Fruit fly (Drosophila melanogaster): ENCODE data around the gene CG46448.
A peak's percentile ranks its signal among the peaks of the same experiment; 100 is the strongest.

CG46448 gene

dm6 chr2L:2415109-2415508 is 23.6 kb downstream of the CG46448 start, which contains the start of gene CG18641:
Gene CG18641, minus strand, starts transcription at chr2L:2415322.
- TF ChIP-seq dsx (GFP tag; optimal IDR thresholded peaks at IDR 0.05; ENCODE audit: poor library complexity, severe bottlenecking) (no peak), CG7368 (GFP tag; optimal IDR thresholded peaks at IDR 0.05) (no peak), achi (GFP tag; optimal IDR thresholded peaks at IDR 0.05) (no peak), CG32006 (GFP tag; optimal IDR thresholded peaks at IDR 0.05) (no peak), CG6163 (GFP tag; IDR thresholded peaks at IDR 0.05) (0 out of 3 replicates have a peak, but pooled peaks have one; percentile 20), salr (GFP tag; optimal IDR thresholded peaks at IDR 0.05) (no peak), svp (GFP tag) (peak; percentile 15), Ets21C (GFP tag; optimal IDR thresholded peaks at IDR 0.05) (no peak), Blimp-1 (GFP tag; optimal IDR thresholded peaks at IDR 0.05) (no peak), fd85E (GFP tag; optimal IDR thresholded peaks at IDR 0.05) (no peak), CG9139 (GFP tag; optimal IDR thresholded peaks at IDR 0.05) (no peak), CG6808 (GFP tag; optimal IDR thresholded peaks at IDR 0.05) (no peak), Hr4 (GFP tag; optimal IDR thresholded peaks at IDR 0.05) (no peak), CG3919 (GFP tag; optimal IDR thresholded peaks at IDR 0.05) (no peak)

- TF ChIP-seq CG1621 (tag; optimal IDR thresholded peaks at IDR 0.05) = no peak
- no peak for TF ChIP-seq Hr39 (GFP tag; optimal IDR thresholded peaks at IDR 0.05)
- no peak for TF ChIP-seq CG4318 (GFP tag; optimal IDR thresholded peaks at IDR 0.05)
- no peak for TF ChIP-seq CG9139 (GFP tag; optimal IDR thresholded peaks at IDR 0.05)
These were observed 25.2 kb downstream of the CG46448 start, which contains the start of gene CG31948 for dm6 chr2L:2416620-2417019. Gene CG31948, minus strand, starts transcription at chr2L:2416720.

dm6 chr2L:2417865-2418264 is 26.4 kb downstream of the CG46448 start, which contains the start of gene CG34448:
Gene CG34448, minus strand, starts transcription at chr2L:2417965.
- TF ChIP-seq CG9139 (GFP tag; optimal IDR thresholded peaks at IDR 0.05) (no peak), CG16779 (tag; optimal IDR thresholded peaks at IDR 0.05) (no peak), cyc (GFP tag; optimal IDR thresholded peaks at IDR 0.05) (no peak), CG6808 (GFP tag; optimal IDR thresholded peaks at IDR 0.05) (no peak), CG6792 (GFP tag; optimal IDR thresholded peaks at IDR 0.05) (no peak), CG11762 (GFP tag; optimal IDR thresholded peaks at IDR 0.05; ENCODE audit: insufficient read depth) (no peak)

dm6 chr2L:2419913-2420312 is 28.5 kb downstream of the CG46448 start, which contains the start of gene CG34447:
Gene CG34447, minus strand, starts transcription at chr2L:2420013.
- TF ChIP-seq acj6 (GFP tag; optimal IDR thresholded peaks at IDR 0.05) = no peak
- no peak for TF ChIP-seq CG1621 (tag; optimal IDR thresholded peaks at IDR 0.05)
- no peak for TF ChIP-seq CG8319 (GFP tag; optimal IDR thresholded peaks at IDR 0.05)
- no peak for TF ChIP-seq esn (GFP tag; optimal IDR thresholded peaks at IDR 0.05)
- no peak for TF ChIP-seq CG6276 (GFP tag; optimal IDR thresholded peaks at IDR 0.05)
- TF ChIP-seq pdm3 (GFP tag; optimal IDR thresholded peaks at IDR 0.05) = no peak
- TF ChIP-seq Sox15 (GFP tag; optimal IDR thresholded peaks at IDR 0.05) = no peak
- no peak for TF ChIP-seq fkh (GFP tag; optimal IDR thresholded peaks at IDR 0.05)
- TF ChIP-seq Hr39 (GFP tag; optimal IDR thresholded peaks at IDR 0.05) = no peak
- no peak for TF ChIP-seq CG10631 (GFP tag; optimal IDR thresholded peaks at IDR 0.05)
- TF ChIP-seq fd85E (GFP tag; optimal IDR thresholded peaks at IDR 0.05) = no peak
- TF ChIP-seq lz (GFP tag; optimal IDR thresholded peaks at IDR 0.05) = no peak
- TF ChIP-seq CG6808 (GFP tag; optimal IDR thresholded peaks at IDR 0.05) = no peak

dm6 chr2L:2420490-2420889 is 29.0 kb downstream of the CG46448 start, which contains the start of gene CG9886:
Gene CG9886, plus strand, starts transcription at chr2L:2420830.
- TF ChIP-seq CG32006 (GFP tag; optimal IDR thresholded peaks at IDR 0.05) (peak; percentile 50), CG6792 (GFP tag; optimal IDR thresholded peaks at IDR 0.05) (peak; percentile 39), svp (GFP tag) (peak; percentile 80), fd85E (GFP tag; optimal IDR thresholded peaks at IDR 0.05) (no peak), cyc (GFP tag; optimal IDR thresholded peaks at IDR 0.05) (peak; percentile 42), Sox14 (GFP tag; optimal IDR thresholded peaks at IDR 0.05) (peak; percentile 34), Smox (GFP tag; optimal IDR thresholded peaks at IDR 0.05) (peak; percentile 62), Sox102F (GFP tag; optimal IDR thresholded peaks at IDR 0.05) (peak; percentile 36), OdsH (GFP tag; optimal IDR thresholded peaks at IDR 0.05) (peak; percentile 66), lz (GFP tag; optimal IDR thresholded peaks at IDR 0.05) (peak; percentile 52), CG6854 (GFP tag; optimal IDR thresholded peaks at IDR 0.05) (no peak), CG3032 (tag; optimal IDR thresholded peaks at IDR 0.05) (peak; percentile 73), eg (GFP tag; IDR thresholded peaks at IDR 0.05) (peak; percentile 63), Hr4 (GFP tag; optimal IDR thresholded peaks at IDR 0.05) (peak; percentile 44), Eip78C (GFP tag) (peak; percentile 87), Ets96B (tag; optimal IDR thresholded peaks at IDR 0.05) (peak; percentile 58), CG6163 (GFP tag; IDR thresholded peaks at IDR 0.05) (0 out of 3 replicates have a peak, but pooled peaks have one; percentile 11), achi (GFP tag; optimal IDR thresholded peaks at IDR 0.05) (peak; percentile 45), CG6808 (GFP tag; optimal IDR thresholded peaks at IDR 0.05) (no peak), Lpt (GFP tag; optimal IDR thresholded peaks at IDR 0.05) (peak; percentile 3), vri (GFP tag; optimal IDR thresholded peaks at IDR 0.05) (peak; percentile 37), ss (GFP tag; optimal IDR thresholded peaks at IDR 0.05) (no peak)
